Fruit fly (Drosophila melanogaster) whole organism, embryonic: ENCODE measurements around the gene enc.

Experiments
- Aef1 ChIP-seq: fragments of 200-800 bp; sonication (Bioruptor generic); IDR thresholded peaks from 3 replicates; pipeline ENCODE4 v1.3.6; 2022; ENCODE audit warnings: missing biosample characterization, missing genetic modification characterization
- CG12071 ChIP-seq: fragments of 200-800 bp; sonication (Bioruptor generic); optimal IDR thresholded peaks from 3 replicates; lab custom pipeline; 2018; ENCODE audit warnings: missing biosample characterization, mild to moderate bottlenecking, missing genetic modification characterization
- CG33213 ChIP-seq: fragments of 200-800 bp; sonication (Bioruptor generic); optimal IDR thresholded peaks from 3 replicates; lab custom pipeline; 2016; ENCODE audit warnings: missing biosample characterization, missing genetic modification characterization
- CG4360 ChIP-seq: fragments of 200-800 bp; sonication (Bioruptor generic); IDR thresholded peaks from 2 replicates; pipeline ENCODE4 v1.3.6; 2022; ENCODE audit warnings: missing biosample characterization, missing genetic modification characterization
- Dp ChIP-seq: fragments of 200-800 bp; sonication (Bioruptor generic); optimal IDR thresholded peaks from 2 replicates; lab custom pipeline; 2018; ENCODE audit warnings: missing biosample characterization, mild to moderate bottlenecking, missing genetic modification characterization, moderate library complexity
- HLHmδ ChIP-seq: fragments of 200-800 bp; sonication (Bioruptor generic); optimal IDR thresholded peaks from 2 replicates; lab custom pipeline; 2018; ENCODE audit warnings: missing biosample characterization, mild to moderate bottlenecking, missing genetic modification characterization, moderate library complexity
- Nf-YB ChIP-seq: fragments of 200-800 bp; sonication (Bioruptor generic); optimal IDR thresholded peaks from 3 replicates; lab custom pipeline; 2019; ENCODE audit warnings: missing biosample characterization, mild to moderate bottlenecking, missing genetic modification characterization, moderate library complexity
- Ravus ChIP-seq: fragments of 200-800 bp; sonication (Bioruptor generic); IDR thresholded peaks from 2 replicates; pipeline ENCODE4 v1.3.6; 2022; ENCODE audit warnings: missing biosample characterization, missing genetic modification characterization
- Rfx ChIP-seq: fragments of 200-800 bp; sonication (Bioruptor generic); IDR thresholded peaks from 2 replicates; pipeline ENCODE4 v1.3.6; 2022; ENCODE audit warnings: missing biosample characterization, missing genetic modification characterization
- gce ChIP-seq: fragments of 200-800 bp; sonication (Bioruptor generic); IDR thresholded peaks from 3 replicates; pipeline ENCODE4 v1.3.6; 2022; ENCODE audit warnings: missing biosample characterization, missing genetic modification characterization
- odd ChIP-seq: fragments of 200-800 bp; sonication (Bioruptor generic); optimal IDR thresholded peaks from 2 replicates; lab custom pipeline; 2017; ENCODE audit warnings: missing biosample characterization, mild to moderate bottlenecking, missing genetic modification characterization
- pb ChIP-seq: fragments of 200-800 bp; sonication (Bioruptor generic); optimal IDR thresholded peaks from 3 replicates; lab custom pipeline; 2016; ENCODE audit warnings: missing biosample characterization, missing genetic modification characterization
- peb ChIP-seq: fragments of 200-800 bp; sonication (Bioruptor generic); IDR thresholded peaks from 2 replicates; pipeline ENCODE4 v1.3.6; 2022; ENCODE audit warnings: missing biosample characterization, missing genetic modification characterization

- TF ChIP-seq peb (GFP tag; lab: Robert Waterston, UW) (no peak), Aef1 (GFP tag; lab: Robert Waterston, UW) (no peak), odd (GFP tag; lab: Kevin White, UChicago) (no peak), Dp (GFP tag; lab: Kevin White, UChicago) (no peak), gce (no peak), CG33213 (GFP tag; lab: Kevin White, UChicago) (no peak), CG4360 (no peak), HLHmδ (no peak), Rfx (GFP tag; lab: Robert Waterston, UW) (no peak), Ravus (GFP tag; lab: Robert Waterston, UW) (no peak), CG12071 (GFP tag; lab: Kevin White, UChicago) (no peak), pb (GFP tag; lab: Kevin White, UChicago) (no peak), Nf-YB (GFP tag; lab: Kevin White, UChicago) (no peak)
These were observed 32.0 kb downstream of the enc start for dm6 chr3L:3850477-3850876.
